Fruit fly (Drosophila melanogaster) whole organism: ENCODE results near the gene TwdlS.

ENCODE experiments used
- CG8478 ChIP-seq: fragments of >200 bp; optimal IDR thresholded peaks from 2 replicates; lab custom pipeline; 2018; ENCODE audit warnings: inconsistent platforms
- Dll ChIP-seq: fragments of >200 bp; optimal IDR thresholded peaks from 2 replicates; lab custom pipeline; 2017
- EcR ChIP-seq, 2 experiments: fragments of >200 bp; optimal IDR thresholded peaks; 2 replicates each; lab custom pipeline; 2017; ENCODE audit warnings: missing biosample characterization in 2 of 2, missing genetic modification characterization in 2 of 2, missing genetic modification reagents in 2 of 2
- pan ChIP-seq: fragments of >200 bp; optimal IDR thresholded peaks from 2 replicates; lab custom pipeline; 2017
- psq ChIP-seq: fragments of >200 bp; optimal IDR thresholded peaks from 2 replicates; lab custom pipeline; 2017
- usp ChIP-seq: fragments of >200 bp; optimal IDR thresholded peaks from 2 replicates; lab custom pipeline; 2017; ENCODE audit warnings: missing biosample characterization, missing genetic modification characterization, mixed read lengths

TwdlS gene

DNA sequence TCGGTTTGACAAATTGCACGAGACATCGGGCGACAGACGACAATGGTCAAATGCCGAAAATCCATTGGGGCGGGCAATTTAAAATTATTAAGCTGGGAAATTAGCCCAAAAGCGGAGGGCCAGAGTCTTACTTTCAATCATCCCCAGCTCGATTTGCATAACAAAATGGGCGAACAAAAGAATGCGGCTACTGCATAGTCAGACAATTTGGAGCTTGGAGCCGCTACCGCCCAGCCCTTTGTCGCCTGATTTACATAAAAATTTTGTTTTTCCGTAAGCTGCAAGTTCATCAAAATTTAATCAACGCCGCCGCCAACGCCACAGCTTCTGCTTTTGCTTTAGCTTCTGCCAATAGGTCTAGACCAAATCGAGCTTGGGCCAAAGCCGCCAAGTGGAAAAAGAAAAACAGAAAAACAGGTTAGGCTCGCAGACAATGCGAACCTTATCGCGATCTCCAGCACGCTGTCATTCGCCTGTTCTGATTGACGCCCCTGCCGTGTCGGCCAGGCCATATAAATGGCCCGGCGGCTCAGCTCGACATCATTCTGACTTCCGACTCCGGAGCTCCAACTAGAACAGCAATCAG is 5.1 kb upstream of the TwdlS start, which contains the start of gene TwdlN:
TwdlN (plus strand) TSS at position 536 of the 586 bp plus-strand sequence.
- TF ChIP-seq usp (GFP tag; lab: Kevin White, UChicago) (no peak), Dll (lab: Kevin White, UChicago) (no peak), psq (lab: Kevin White, UChicago) (no peak)

DNA sequence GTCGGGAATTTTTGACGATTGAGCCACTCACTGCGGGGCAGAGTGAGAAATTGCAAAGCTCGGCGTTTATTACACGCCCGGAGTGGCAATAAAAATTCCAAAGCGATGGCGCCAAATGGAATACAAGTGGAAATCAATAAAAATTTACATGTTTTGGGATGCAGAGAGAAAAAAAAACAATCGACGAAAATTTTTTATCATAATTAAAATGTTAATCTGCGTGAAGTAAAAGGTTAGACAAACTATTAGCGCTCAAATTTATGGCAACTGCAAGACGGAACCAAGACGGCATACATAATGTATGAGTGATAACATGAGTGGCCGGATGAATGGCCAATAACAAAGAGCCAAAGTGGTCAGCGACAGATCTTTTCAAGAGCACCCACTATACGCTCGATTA is 3.5 kb upstream of the TwdlS start:
- TF ChIP-seq Dll (lab: Kevin White, UChicago) (no peak), CG8478 (no peak), usp (GFP tag; lab: Kevin White, UChicago) (no peak), EcR (GFP tag; optimal IDR thresholded peaks at IDR 0.05; lab: Kevin White, UChicago) (no peak), pan (lab: Kevin White, UChicago) (no peak), psq (lab: Kevin White, UChicago) (no peak)

DNA sequence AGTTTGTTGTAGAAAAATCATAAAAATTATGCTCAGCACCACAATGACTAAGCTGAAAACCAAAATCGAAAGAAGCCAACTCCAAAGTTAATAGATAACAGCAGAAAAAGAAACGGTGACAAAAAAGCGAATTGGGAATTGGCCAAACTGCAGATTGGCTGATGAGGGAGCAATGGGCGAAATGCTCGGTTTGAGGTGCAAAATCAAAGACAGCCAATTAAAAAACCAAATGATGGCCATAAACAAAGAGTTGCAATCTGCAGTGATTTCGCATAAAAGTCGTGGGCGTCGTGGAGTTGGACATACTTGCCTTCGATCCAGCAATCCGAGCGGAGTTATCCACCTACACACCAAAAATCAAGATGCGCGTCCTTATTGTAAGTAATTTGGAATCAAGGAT is 3.1 kb upstream of the TwdlS start, which contains the start of gene TwdlH:
TwdlH (plus strand) TSS at position 301 of the 400 bp plus-strand sequence.
- no peak for TF ChIP-seq CG8478
- no peak for TF ChIP-seq psq (lab: Kevin White, UChicago)

DNA sequence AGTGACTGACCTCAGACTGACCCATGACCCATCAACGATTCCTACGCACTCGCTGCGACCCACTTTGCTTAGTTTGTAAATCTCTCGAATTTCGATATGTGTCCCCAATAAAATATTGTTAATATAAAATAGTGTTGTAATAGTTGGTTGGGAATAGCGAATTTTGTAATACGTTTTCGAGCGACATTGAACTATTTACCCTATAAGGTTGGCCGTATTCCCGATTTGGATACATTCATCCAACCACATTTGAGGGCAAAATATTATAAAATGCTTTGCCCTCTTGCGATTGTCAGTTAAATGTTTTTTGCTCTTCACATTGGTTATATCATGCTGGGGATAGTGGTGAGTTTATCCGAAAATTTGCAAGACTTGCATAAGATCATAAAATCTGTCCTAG is 1.9 kb upstream of the TwdlS start, which contains the start of gene TwdlR:
TwdlR (plus strand) TSS at position 301 of the 400 bp plus-strand sequence.
- TF ChIP-seq CG8478 (no peak), pan (lab: Kevin White, UChicago) (no peak), psq (lab: Kevin White, UChicago) (no peak), usp (GFP tag; lab: Kevin White, UChicago) (no peak), EcR (GFP tag; optimal IDR thresholded peaks at IDR 0.05; lab: Kevin White, UChicago) (no peak), Dll (lab: Kevin White, UChicago) (no peak)

DNA sequence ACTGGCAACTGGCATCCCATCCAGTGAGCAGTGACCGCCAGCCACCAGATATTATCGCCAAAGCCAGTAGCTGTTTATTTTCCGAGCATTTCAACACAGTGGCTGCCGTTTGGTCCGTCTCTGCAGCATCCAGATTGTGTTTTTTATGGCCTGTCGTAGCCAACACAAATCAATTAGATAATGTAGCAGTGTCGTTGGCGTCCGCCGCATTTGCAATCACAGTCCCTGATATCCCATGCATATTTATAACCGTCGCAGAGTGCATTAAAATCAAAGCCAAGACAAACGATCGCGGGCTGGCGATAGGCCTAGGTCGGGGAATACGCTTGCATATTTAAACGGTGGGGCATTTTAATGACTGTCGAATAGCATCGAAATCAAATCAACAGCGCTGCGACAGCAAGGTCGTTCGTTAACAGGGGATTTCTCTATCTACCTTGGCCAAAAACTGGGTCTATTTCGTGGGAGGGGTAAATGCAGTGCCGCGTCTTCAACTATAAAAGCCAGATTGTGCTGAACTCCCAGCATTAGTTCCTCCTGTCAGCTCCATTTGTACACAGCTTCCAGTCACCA is 3.1 kb downstream of the TwdlS start, which contains the start of gene TwdlD:
TwdlD (plus strand) TSS at position 523 of the 573 bp plus-strand sequence.
- TF ChIP-seq usp (GFP tag; lab: Kevin White, UChicago) (no peak), psq (lab: Kevin White, UChicago) (no peak), CG8478 (no peak), Dll (lab: Kevin White, UChicago) (no peak), pan (lab: Kevin White, UChicago) (no peak), EcR (GFP tag; optimal IDR thresholded peaks at IDR 0.05; lab: Kevin White, UChicago) (no peak)

DNA sequence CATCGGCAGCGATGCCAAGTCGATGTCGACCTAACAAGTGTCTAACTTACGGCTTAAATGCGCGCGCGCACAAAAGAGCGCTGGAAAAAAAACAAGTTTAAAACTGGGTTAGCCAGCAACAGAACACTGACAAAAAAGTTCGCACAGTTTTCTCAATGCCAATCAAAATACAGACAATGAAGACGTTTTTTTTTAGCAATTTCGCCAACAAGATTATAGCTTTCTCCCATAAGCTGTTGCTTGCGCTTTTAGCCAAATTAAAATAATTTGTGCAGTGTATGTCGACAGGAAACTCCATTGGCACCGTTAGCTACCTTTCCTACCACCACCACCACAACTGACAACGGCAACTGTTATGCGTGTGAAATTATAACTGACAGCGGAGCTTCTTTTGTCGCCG is 18.1 kb downstream of the TwdlS start:
- no peak for TF ChIP-seq usp (GFP tag; lab: Kevin White, UChicago)

DNA sequence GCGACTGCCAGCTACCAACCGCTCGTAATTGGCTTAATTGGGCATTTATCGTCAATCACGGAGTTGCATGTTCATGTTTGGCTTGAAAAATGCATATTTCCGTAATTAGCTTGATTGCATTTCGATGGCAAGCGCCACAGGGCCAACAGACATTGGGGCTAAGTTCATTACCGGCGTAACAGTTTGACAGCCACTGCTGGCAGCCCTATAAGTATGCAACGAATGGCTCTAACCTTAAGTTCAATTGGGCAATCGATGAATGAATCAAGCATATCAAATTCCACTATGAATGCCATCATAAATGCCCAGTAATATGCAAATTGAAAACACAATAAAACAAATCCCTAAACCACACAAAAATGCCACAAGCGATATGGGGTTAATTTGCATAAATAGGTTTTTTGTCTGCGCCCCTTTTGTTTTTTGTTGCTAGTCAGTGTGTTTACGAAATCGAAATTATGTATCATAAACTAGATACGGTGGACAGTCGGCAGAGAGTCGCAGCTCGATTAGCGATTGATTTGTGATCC is 19.0 kb downstream of the TwdlS start:
- TF ChIP-seq EcR (GFP tag; optimal IDR thresholded peaks at IDR 0.05; lab: Kevin White, UChicago) (no peak), Dll (lab: Kevin White, UChicago) (no peak), usp (GFP tag; lab: Kevin White, UChicago) (no peak), pan (lab: Kevin White, UChicago) (no peak), CG8478 (no peak), psq (lab: Kevin White, UChicago) (no peak)

DNA sequence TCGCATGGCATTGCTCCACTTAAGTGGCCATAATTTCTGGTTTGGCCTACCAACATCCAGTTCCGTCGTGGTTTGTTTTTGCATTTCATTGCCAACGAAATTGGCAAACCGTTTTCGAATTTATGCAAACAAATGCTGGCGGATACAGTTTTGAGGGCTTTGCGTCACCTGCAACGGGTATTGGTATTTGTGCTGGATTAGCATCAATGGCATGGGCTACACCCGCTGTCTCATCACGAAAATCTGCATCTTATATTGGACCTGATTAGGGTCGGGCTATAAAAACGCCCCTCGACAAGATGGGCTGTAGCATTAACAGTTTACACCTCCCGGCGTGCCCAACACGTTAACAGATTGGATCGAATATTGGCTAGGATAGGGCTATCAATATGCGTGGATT is 19.7 kb downstream of the TwdlS start, which contains the start of gene Tb:
Tb (plus strand) TSS at position 301 of the 400 bp plus-strand sequence.
- no peak for TF ChIP-seq CG8478
- no peak for TF ChIP-seq EcR (GFP tag; optimal IDR thresholded peaks at IDR 0.05; lab: Kevin White, UChicago)
- no peak for TF ChIP-seq Dll (lab: Kevin White, UChicago)
- no peak for TF ChIP-seq psq (lab: Kevin White, UChicago)
- no peak for TF ChIP-seq pan (lab: Kevin White, UChicago)
- TF ChIP-seq usp (GFP tag; lab: Kevin White, UChicago): no peak

DNA sequence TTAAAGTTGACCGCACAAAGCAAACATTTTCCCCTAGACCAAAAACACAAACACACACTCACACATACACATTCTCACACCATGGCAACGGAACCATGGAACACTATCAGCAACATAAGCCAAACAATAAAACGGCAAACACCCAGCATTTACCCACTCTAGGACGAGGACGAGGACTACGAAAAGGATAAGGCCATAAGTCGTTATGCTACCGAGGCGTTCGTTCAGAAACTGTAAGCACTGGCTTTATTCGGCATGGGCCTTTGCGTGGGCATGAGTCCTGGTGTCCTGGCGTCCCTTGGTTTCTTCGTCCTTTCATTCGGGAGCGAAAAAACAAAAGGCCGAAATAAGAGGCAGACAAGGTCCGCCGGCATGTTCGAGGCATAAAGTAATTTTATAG is 33.8 kb downstream of the TwdlS start:
- TF ChIP-seq Dll (lab: Kevin White, UChicago): no peak
- no peak for TF ChIP-seq pan (lab: Kevin White, UChicago)
- TF ChIP-seq CG8478: no peak
- TF ChIP-seq psq (lab: Kevin White, UChicago): no peak
- no peak for TF ChIP-seq usp (GFP tag; lab: Kevin White, UChicago)
- no peak for TF ChIP-seq EcR (GFP tag; optimal IDR thresholded peaks at IDR 0.05; lab: Kevin White, UChicago)

DNA sequence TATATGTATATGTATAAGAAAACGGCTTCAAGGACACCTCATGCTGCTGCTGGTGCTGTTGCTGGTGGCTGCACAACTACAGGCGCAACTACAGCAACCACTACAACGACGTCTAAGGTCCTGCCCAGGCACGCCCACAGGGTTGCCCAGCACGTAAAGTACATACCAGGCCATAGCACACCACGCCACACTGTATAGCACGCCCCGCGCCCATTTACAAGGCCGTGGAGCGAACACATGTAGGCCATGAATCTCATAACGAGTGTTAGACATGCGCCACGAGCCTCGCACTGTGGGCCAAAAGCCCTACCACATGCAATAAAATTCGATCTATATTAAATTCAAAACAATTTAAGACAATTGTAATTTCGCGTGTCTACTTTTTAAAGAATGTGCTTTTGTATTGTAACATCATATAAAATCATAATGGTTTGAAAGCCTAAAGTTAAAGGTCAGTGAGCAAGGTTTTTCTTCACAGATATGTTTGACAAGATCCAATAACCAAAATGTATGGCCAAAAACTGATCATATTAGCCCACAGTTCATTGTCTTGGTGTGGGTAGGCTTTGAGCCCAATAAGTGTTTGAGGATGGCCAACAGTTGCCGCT is 35.1 kb downstream of the TwdlS start:
- no peak for TF ChIP-seq usp (GFP tag; lab: Kevin White, UChicago)

DNA sequence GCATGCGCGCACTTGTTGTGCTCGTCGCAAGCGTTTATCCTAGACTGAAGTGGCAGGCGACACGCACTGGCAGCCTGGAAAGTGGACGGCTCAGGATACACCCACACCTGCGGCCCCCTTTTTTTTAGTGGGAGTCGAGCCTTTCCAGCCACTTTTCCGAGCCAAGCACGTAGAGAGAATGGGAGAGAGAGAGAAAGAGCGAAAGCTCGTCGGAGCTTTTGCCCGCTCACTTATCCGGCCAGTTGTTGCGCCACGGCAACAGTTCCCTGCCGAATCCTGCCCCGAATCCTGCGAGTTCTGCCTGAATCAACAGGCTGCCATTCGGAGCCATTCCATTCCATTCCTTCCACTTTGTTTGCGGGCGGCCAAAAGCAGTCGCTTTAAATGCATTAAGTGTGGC is 45.5 kb downstream of the TwdlS start, which contains the start of gene beat-VII:
beat-VII (minus strand) TSS at position 20 of the 400 bp plus-strand sequence.
- TF ChIP-seq usp (GFP tag; lab: Kevin White, UChicago) (no peak), psq (lab: Kevin White, UChicago) (no peak), CG8478 (no peak), EcR (GFP tag; optimal IDR thresholded peaks at IDR 0.05; lab: Kevin White, UChicago) (no peak), pan (lab: Kevin White, UChicago) (no peak), Dll (lab: Kevin White, UChicago) (no peak)
